Worm (Caenorhabditis elegans): Measurements from ENCODE around the gene tag-151.

DNA sequence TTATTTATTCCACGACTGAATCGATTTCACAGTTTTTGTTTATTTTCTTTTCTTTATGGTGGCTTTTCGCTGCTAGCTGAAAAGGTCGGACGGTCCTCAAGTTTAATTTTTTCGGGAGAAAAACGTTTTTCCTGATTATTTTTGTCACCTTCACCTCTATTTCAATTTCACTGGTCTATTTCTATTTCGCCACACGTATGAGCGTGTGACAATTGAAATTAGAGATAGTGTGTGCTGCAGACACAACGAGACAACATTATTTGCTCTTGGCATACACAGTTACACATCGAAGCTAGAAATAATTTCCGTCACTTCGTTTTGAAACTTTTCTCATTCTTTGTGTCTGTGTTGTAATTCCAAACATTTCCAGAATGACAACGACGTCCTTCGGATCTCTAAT, 5.6 kb downstream of the tag-151 start, which contains the start of gene F41C3.8:
- TF ChIP-seq elt-3 (tag; optimal IDR thresholded peaks at IDR 0.05), result no peak
- TF ChIP-seq nhr-11 (tag; optimal IDR thresholded peaks at IDR 0.05), result no peak
- TF ChIP-seq ceh-82 (tag; optimal IDR thresholded peaks at IDR 0.05), result no peak
- no peak for TF ChIP-seq nhr-23 (tag; optimal IDR thresholded peaks at IDR 0.05)
- no peak for TF ChIP-seq unc-62 (GFP tag; optimal IDR thresholded peaks at IDR 0.05)
- TF ChIP-seq ztf-11 (tag; optimal IDR thresholded peaks at IDR 0.05), result no peak
- TF ChIP-seq ama-1 (optimal IDR thresholded peaks at IDR 0.05), result no peak
- TF ChIP-seq ztf-1 (GFP tag; conservative IDR thresholded peaks at IDR 0.05), result no peak
- no peak for TF ChIP-seq ztf-4 (tag; optimal IDR thresholded peaks at IDR 0.05)
- no peak for TF ChIP-seq ZK546.5 (tag; optimal IDR thresholded peaks at IDR 0.05)
- TF ChIP-seq lin-13 (GFP tag; optimal IDR thresholded peaks at IDR 0.05), result no peak
- TF ChIP-seq blmp-1 (tag; optimal IDR thresholded peaks at IDR 0.05; ENCODE audit: insufficient read depth), result no peak
- TF ChIP-seq unc-39 (tag; optimal IDR thresholded peaks at IDR 0.05), result no peak

Data from whole organism, L2 larva.